Worm (Caenorhabditis elegans) whole organism, early embryonic: ENCODE measurements around the gene M60.7.

ENCODE experiments used
- ama-1 ChIP-seq: fragments of 150-350 bp; optimal IDR thresholded peaks from 2 replicates; lab custom pipeline; 2014
- ceh-13 ChIP-seq: fragments of 200-800 bp; sonication (Bioruptor generic); optimal IDR thresholded peaks from 2 replicates; lab custom pipeline; 2018; ENCODE audit warnings: mild to moderate bottlenecking, missing genetic modification characterization, missing compliant biosample characterization
- ceh-36 ChIP-seq: sonication (generic microtip); optimal IDR thresholded peaks from 2 replicates; lab custom pipeline; 2016; ENCODE audit warnings: missing genetic modification characterization, inconsistent platforms, missing compliant biosample characterization
- flt-1 ChIP-seq: fragments of 200-800 bp; sonication (Bioruptor generic); IDR thresholded peaks from 2 replicates; pipeline ENCODE4 v1.3.6; 2022; ENCODE audit warnings: missing genetic modification characterization, missing compliant biosample characterization
- hmbx-1 ChIP-seq: sonication (generic microtip); optimal IDR thresholded peaks from 2 replicates; lab custom pipeline; 2016; ENCODE audit warnings: mild to moderate bottlenecking, missing genetic modification characterization, missing compliant biosample characterization
- hnd-1 ChIP-seq: sonication (generic microtip); optimal IDR thresholded peaks from 2 replicates; lab custom pipeline; 2016; ENCODE audit warnings: missing genetic modification characterization, missing compliant biosample characterization
- scrt-1 ChIP-seq: fragments of 200-800 bp; sonication (Bioruptor generic); IDR thresholded peaks from 2 replicates; pipeline ENCODE4 v1.3.6; 2022; ENCODE audit warnings: missing genetic modification characterization, missing compliant biosample characterization
- tbx-11 ChIP-seq: fragments of 200-800 bp; sonication (Bioruptor generic); IDR thresholded peaks from 2 replicates; pipeline ENCODE4 v1.3.6; 2022; ENCODE audit warnings: missing genetic modification characterization, missing compliant biosample characterization
- tbx-37 ChIP-seq: fragments of 200-800 bp; sonication (Bioruptor generic); conservative IDR thresholded peaks from 2 replicates; pipeline ENCODE4 v1.3.6; 2022; ENCODE audit warnings: missing genetic modification reagents, missing genetic modification characterization, missing compliant biosample characterization

DNA sequence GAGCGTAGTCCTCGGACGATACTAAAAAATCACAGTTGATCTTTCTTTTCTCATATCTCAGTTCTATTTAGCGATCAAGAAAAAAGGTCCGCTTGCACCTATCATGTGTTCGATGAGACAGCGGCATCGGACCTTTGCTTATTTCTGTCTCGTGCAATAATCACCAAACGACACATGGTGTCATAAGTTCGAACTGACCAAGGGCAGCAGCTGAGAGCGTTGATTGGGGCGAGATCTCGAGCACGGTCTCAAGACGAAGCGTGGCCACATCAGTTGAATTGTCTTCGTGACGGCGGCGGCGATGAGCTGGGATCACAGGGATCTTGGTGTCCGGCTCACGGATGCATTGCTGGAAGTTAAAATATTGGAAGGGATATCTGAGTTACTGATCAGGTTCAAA lies 1.8 kb upstream of the M60.7 start:
- TF ChIP-seq ama-1 (lab: Kevin White, UChicago) = no peak
- TF ChIP-seq ceh-13 (GFP tag; lab: Kevin White, UChicago) = no peak
- no peak for TF ChIP-seq ceh-36 (tag; lab: Kevin White, UChicago)
- TF ChIP-seq tbx-11 (GFP tag; lab: Robert Waterston, UW) = no peak
- TF ChIP-seq hnd-1 = no peak
- no peak for TF ChIP-seq flt-1
- no peak for TF ChIP-seq hmbx-1 (tag; lab: Kevin White, UChicago)
- no peak for TF ChIP-seq scrt-1 (GFP tag; lab: Robert Waterston, UW)
- TF ChIP-seq tbx-37 = no peak
